Worm (Caenorhabditis elegans): ENCODE results near the gene F10E9.5.

DNA sequence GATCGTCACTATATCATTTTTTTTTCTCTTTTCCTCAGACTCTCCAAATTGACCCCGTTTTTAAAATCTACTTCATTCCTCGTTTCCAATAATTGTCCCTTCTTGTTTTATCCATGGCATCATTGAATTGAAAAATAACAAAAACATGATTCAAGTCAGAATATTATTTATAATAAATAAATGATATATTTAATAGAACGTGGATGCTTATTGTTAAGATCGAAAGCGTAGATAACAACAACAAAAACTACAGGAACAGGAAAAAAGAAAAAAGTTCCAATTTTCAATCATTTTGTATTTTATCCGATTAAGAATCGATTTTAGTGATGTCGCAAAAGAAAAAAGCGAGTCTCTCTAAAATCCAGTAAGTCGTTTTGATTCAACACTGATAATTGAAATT, 5.0 kb downstream of the F10E9.5 start, which contains the start of gene F10E9.2:
- TF ChIP-seq ama-1 (optimal IDR thresholded peaks at IDR 0.05) (no peak), unc-62 (GFP tag; optimal IDR thresholded peaks at IDR 0.05) (no peak), nhr-23 (tag; optimal IDR thresholded peaks at IDR 0.05) (no peak), ceh-28 (tag; optimal IDR thresholded peaks at IDR 0.05) (no peak), ztf-11 (tag; optimal IDR thresholded peaks at IDR 0.05) (no peak), nhr-67 (tag; optimal IDR thresholded peaks at IDR 0.05) (no peak), mdl-1 (tag; optimal IDR thresholded peaks at IDR 0.05) (no peak), egl-27 (tag; optimal IDR thresholded peaks at IDR 0.05) (no peak), ceh-82 (tag; optimal IDR thresholded peaks at IDR 0.05) (no peak), nhr-77 (tag; optimal IDR thresholded peaks at IDR 0.05) (no peak), skn-1 (tag; optimal IDR thresholded peaks at IDR 0.05) (no peak), ztf-4 (tag; optimal IDR thresholded peaks at IDR 0.05) (no peak), nhr-25 (tag; optimal IDR thresholded peaks at IDR 0.05) (no peak)
